Fruit fly (Drosophila melanogaster): ENCODE data around the gene Ppn.

Ppn gene

DNA sequence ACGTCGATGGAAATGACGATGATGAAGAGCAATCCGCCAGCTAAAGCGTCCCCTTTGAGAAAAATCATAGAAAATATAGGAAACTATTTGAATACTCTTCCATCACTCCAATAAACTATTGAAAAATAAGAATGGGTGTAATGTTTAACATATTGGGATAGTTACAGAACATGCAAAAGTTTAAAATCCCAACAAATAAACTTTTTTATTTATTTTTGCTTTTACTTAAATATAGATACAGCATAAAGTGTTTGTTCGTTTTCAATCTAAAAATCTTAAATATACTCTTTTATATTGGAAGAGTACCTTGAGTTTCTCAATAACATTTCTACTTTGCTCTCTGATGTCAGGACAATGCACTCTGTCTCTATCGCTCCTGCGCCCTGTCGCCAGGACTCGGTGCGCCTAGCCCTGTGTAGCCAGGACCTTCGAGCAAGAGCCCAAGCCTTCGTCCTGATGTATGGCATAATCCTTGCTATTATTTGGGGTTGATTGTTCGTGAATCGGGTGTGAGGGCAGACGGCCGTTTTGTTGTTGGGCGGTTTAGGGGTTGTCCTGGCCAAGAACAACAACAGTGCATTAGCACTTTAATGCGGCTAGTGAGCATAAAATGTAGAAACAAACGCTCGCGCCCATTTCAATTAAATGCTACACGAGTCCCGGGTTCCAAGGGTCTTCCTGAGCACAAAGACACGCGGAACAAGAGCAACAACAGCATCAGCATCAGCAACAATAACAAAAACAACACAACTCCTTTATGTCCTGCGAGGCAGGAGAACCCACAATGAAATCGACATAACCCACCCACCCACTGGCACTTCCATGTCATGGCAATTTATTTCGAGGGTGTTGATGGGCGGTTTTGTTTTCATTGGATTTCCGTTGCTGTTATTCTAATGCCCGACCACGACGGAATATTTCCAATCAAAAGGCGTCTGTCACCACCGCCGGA, 32.8 kb upstream of the Ppn start:
- TF ChIP-seq ovo (GFP tag; optimal IDR thresholded peaks at IDR 0.05) (no peak), CG7045 (GFP tag; optimal IDR thresholded peaks at IDR 0.05) (no peak), Clk (GFP tag; optimal IDR thresholded peaks at IDR 0.05) (no peak), Crg-1 (GFP tag; optimal IDR thresholded peaks at IDR 0.05) (no peak), CG14711 (tag; optimal IDR thresholded peaks at IDR 0.05) (no peak), toe (GFP tag; optimal IDR thresholded peaks at IDR 0.05) (no peak), tj (GFP tag; optimal IDR thresholded peaks at IDR 0.05) (no peak), CG7101 (tag; optimal IDR thresholded peaks at IDR 0.05) (no peak), Mnt (GFP tag; optimal IDR thresholded peaks at IDR 0.05) (no peak), Hr96 (GFP tag; optimal IDR thresholded peaks at IDR 0.05) (no peak), CG11617 (GFP tag; optimal IDR thresholded peaks at IDR 0.05) (no peak)

DNA sequence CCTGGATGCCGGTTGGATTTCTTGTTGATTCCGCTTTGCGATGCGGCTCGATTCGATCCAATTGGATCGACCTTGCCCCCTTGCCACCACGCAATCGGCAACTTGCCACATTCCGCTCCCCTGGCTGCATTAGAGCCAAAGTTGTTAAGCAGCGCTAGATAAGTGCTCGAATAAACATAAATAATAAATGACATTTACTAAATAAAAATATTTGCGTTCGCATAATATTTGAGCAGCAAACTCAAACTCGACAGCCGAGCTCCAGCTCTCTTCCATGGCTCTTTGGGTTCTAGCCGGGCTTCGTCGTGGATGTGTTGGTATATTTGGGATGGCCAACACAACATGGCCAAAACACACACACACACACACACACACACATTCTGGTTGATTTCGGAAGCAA, 30.7 kb upstream of the Ppn start:
- TF ChIP-seq pad (GFP tag; optimal IDR thresholded peaks at IDR 0.05) (no peak), CG33017 (tag; optimal IDR thresholded peaks at IDR 0.05) (no peak)

DNA sequence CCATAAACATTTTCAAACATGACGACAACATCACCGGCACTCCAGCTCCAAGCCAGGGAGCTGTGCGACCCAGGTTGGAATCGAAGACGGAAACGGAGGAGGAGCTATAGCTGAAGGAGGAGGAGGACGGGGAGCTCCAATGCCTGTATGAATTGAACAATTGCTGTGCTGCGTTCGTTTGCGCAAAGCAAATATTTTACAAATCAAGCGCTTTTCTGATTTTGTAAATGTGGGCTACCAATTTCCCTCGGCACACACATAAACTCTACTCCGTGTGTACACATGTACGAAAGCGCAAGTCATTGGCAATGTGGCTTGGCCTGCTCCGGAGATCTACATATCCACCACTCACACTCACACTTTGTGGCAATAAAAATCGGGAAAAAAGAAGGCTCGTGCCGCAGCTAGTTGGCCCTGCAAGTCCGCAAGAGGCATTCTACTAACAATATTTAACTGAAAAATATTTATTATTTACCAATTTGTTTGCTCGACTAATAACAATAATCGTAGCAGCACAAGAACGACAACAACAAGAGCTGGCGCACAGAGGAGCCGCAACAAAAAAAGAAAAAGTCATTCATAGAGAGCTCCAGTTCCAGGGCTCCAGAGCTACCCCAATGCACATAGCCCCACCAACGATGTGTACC, 29.5 kb upstream of the Ppn start:
- TF ChIP-seq CG14711 (tag; optimal IDR thresholded peaks at IDR 0.05), result no peak
- no peak for TF ChIP-seq kay (GFP tag; ENCODE audit: borderline replicate concordance)
- no peak for TF ChIP-seq CG7045 (GFP tag; optimal IDR thresholded peaks at IDR 0.05)
- TF ChIP-seq bab1 (GFP tag; optimal IDR thresholded peaks at IDR 0.05), result no peak
- no peak for TF ChIP-seq cic (GFP tag; optimal IDR thresholded peaks at IDR 0.05)
- TF ChIP-seq Crg-1 (GFP tag; optimal IDR thresholded peaks at IDR 0.05), result no peak
- no peak for TF ChIP-seq Hr96 (GFP tag; optimal IDR thresholded peaks at IDR 0.05)

DNA sequence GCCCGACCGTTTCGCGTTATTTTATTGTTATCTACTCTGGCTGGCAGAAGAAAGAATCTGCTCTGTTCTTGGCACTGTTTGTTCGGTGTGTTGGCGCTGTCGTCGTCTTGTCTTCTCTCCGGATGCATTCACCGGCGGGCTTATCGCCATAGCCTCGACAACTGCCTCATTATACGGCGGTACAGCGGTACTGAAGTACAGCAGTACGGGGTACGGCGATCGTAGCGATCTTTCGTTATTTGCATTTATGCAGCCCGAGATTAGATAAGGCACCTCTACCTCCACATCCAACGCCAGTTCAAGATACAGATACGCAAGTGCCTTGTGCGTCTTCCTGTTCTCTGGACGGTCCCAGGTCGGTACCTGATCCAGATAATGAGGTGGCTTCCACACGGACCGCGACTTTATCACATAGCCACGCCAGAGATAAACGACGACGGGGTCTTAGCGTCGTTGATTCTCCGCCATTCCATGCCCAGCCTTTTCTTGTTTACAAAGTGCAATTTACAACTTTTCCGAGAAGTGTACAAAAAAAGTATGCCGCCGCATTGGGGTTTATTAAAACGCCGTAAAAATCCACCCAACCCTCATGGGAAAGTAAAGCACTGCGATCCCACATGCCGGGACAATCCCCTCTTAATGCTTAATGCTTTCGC, 28.1 kb upstream of the Ppn start:
- no peak for TF ChIP-seq CG33017 (tag; optimal IDR thresholded peaks at IDR 0.05)
- no peak for TF ChIP-seq CG5204 (GFP tag; optimal IDR thresholded peaks at IDR 0.05)
- TF ChIP-seq Clk (GFP tag; optimal IDR thresholded peaks at IDR 0.05), result no peak
- peak; percentile 9 for TF ChIP-seq Hr96 (GFP tag; optimal IDR thresholded peaks at IDR 0.05)
- TF ChIP-seq CG7045 (GFP tag; optimal IDR thresholded peaks at IDR 0.05), result peak; percentile 15
- TF ChIP-seq kay (GFP tag; ENCODE audit: borderline replicate concordance), result peak; percentile 68
- peak; percentile 40 for TF ChIP-seq cic (GFP tag; optimal IDR thresholded peaks at IDR 0.05)
- TF ChIP-seq Crg-1 (GFP tag; optimal IDR thresholded peaks at IDR 0.05), result no peak

DNA sequence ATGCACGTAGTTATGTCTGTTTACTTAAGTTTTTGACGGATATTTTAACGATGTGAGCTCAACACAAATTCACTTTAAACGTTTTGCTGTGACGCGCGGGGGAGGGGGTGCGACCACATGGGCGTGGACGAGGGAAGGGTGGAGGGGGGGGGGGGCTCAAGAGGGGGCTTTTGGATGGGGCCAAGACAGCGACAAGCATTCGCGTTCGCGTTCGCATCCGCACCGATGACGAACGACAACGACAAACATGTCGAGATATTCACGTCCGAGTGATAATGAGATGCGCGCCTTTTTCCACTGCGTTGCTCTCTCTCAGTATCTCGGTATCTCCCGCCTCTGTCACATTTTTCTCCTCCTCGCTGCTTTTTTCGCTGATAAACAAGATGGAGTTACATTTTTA, 23.4 kb upstream of the Ppn start:
- TF ChIP-seq CG1620 (GFP tag; optimal IDR thresholded peaks at IDR 0.05), result no peak

DNA sequence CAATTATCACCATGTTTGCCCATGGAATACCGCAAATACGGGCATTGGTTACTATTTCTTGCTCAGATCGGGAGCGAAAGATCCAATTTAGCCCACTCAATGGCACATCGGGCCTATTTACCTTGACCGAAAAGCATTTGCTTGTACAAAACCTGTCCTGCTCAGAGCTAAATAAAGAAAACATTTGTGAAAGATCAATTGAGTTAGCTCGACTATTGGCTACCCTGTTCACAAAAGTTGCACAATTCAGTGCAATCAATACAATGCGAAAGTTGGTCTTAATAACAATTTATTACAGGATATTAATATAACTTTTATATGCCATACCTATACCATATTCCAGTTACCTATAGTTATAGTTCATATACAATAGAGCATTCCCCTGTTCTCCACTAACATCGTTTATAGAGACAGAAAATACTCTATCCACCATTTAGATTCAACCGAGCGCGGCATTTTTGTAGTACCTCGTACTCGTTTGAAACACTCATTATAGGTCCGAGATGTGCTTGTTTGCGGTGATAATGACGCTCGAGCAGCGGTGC, 22.6 kb upstream of the Ppn start:
- no peak for TF ChIP-seq CG11617 (GFP tag; optimal IDR thresholded peaks at IDR 0.05)
- TF ChIP-seq cic (GFP tag; optimal IDR thresholded peaks at IDR 0.05), result no peak
- no peak for TF ChIP-seq pad (GFP tag; optimal IDR thresholded peaks at IDR 0.05)
- TF ChIP-seq kay (GFP tag; ENCODE audit: borderline replicate concordance), result no peak
- no peak for TF ChIP-seq cnc (optimal IDR thresholded peaks at IDR 0.05)
- no peak for TF ChIP-seq tj (GFP tag; optimal IDR thresholded peaks at IDR 0.05)
- TF ChIP-seq CG7045 (GFP tag; optimal IDR thresholded peaks at IDR 0.05), result no peak
- TF ChIP-seq CG14711 (tag; optimal IDR thresholded peaks at IDR 0.05), result no peak
- no peak for TF ChIP-seq CG1620 (GFP tag; optimal IDR thresholded peaks at IDR 0.05)
- TF ChIP-seq ovo (GFP tag; optimal IDR thresholded peaks at IDR 0.05), result no peak
- TF ChIP-seq toe (GFP tag; optimal IDR thresholded peaks at IDR 0.05), result no peak
- no peak for TF ChIP-seq CG12768 (GFP tag; optimal IDR thresholded peaks at IDR 0.05)

DNA sequence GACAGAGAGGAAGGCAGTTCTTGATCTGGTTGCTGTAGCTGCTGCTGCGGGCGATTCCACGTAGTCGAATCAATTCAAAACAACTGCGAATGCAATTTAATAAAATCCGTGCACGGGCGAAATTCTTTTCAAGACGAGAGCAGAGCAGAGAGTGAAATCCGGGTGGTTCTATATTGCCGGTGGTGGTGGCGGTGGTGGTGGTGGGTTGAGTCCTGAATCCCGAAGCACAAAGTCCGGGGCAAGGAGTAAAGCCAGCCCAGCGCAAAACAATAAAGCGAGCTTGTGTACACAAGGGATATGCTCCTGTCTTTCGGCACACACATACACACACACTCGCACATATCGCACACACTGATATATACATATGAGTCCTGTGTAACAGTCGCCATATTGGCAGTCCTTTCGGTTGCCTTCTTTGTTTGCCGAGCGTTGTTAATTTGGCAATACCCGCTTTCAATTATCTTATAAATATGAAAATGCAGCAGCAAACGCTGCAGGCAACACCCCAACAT, 21.3 kb upstream of the Ppn start:
- TF ChIP-seq Crg-1 (GFP tag; optimal IDR thresholded peaks at IDR 0.05) (no peak), CG33017 (tag; optimal IDR thresholded peaks at IDR 0.05) (no peak), ovo (GFP tag; optimal IDR thresholded peaks at IDR 0.05) (no peak), CG12768 (GFP tag; optimal IDR thresholded peaks at IDR 0.05) (no peak), CG7101 (tag; optimal IDR thresholded peaks at IDR 0.05) (no peak), CG5204 (GFP tag; optimal IDR thresholded peaks at IDR 0.05) (no peak), CG1620 (GFP tag; optimal IDR thresholded peaks at IDR 0.05) (no peak), CG11617 (GFP tag; optimal IDR thresholded peaks at IDR 0.05) (no peak), Hr96 (GFP tag; optimal IDR thresholded peaks at IDR 0.05) (no peak), cnc (optimal IDR thresholded peaks at IDR 0.05) (no peak)

Data from whole organism, adult.